Worm (Caenorhabditis elegans): Measurements from ENCODE around the gene lgc-18.

- TF ChIP-seq lin-40 (tag; optimal IDR thresholded peaks at IDR 0.05), result no peak
- TF ChIP-seq hlh-26 (GFP tag; conservative IDR thresholded peaks at IDR 0.05), result no peak
- no peak for TF ChIP-seq ceh-79 (tag; optimal IDR thresholded peaks at IDR 0.05)
- no peak for TF ChIP-seq C06A6.2 (GFP tag; conservative IDR thresholded peaks at IDR 0.05)
- no peak for TF ChIP-seq rec-8 (tag; optimal IDR thresholded peaks at IDR 0.05)
- no peak for TF ChIP-seq ekl-4 (GFP tag; IDR thresholded peaks at IDR 0.05)
- TF ChIP-seq F49E8.2 (tag; optimal IDR thresholded peaks at IDR 0.05; ENCODE audit: insufficient read depth), result no peak
- no peak for TF ChIP-seq ccch-3 (GFP tag; optimal IDR thresholded peaks at IDR 0.05)
- no peak for TF ChIP-seq F23B12.7 (tag; optimal IDR thresholded peaks at IDR 0.05; ENCODE audit: insufficient read depth)
- TF ChIP-seq madf-8 (GFP tag; conservative IDR thresholded peaks at IDR 0.05), result no peak
- no peak for TF ChIP-seq Y53F4B.3 (GFP tag; IDR thresholded peaks at IDR 0.05)
- no peak for TF ChIP-seq nhr-90 (tag; optimal IDR thresholded peaks at IDR 0.05)
- TF ChIP-seq bed-1 (GFP tag; IDR thresholded peaks at IDR 0.05), result no peak
- no peak for TF ChIP-seq F55B11.4 (tag; optimal IDR thresholded peaks at IDR 0.05; ENCODE audit: borderline replicate concordance, insufficient read depth)
Observed at ce11 chrX:12146453-12147085, 21.2 kb downstream of the lgc-18 start, which contains the start of gene pycr-1.
